Worm (Caenorhabditis elegans) whole organism, young adult: Measurements from ENCODE around the gene T12A2.21.
A peak's percentile ranks its signal among the peaks of the same experiment; 100 is the strongest.

Experiments used
- D2030.7 ChIP-seq: fragments of 200-800 bp; sonication (Bioruptor generic); IDR thresholded peaks from 2 replicates; pipeline ENCODE4 v1.3.6; 2022; ENCODE audit warnings: missing genetic modification reagents, missing genetic modification characterization, missing compliant biosample characterization
- F10E7.11 ChIP-seq: sonication (generic microtip); optimal IDR thresholded peaks from 2 replicates; lab custom pipeline; 2017; ENCODE audit warnings: mild to moderate bottlenecking, missing genetic modification characterization, moderate library complexity, missing compliant biosample characterization
- F23B12.7 ChIP-seq: sonication (generic microtip); optimal IDR thresholded peaks from 2 replicates; lab custom pipeline; 2017; ENCODE audit warnings: missing genetic modification characterization, mild to moderate bottlenecking, missing compliant biosample characterization, antibody characterized with exemption, moderate library complexity; ENCODE audit not compliant: insufficient read depth
- F39B2.1 ChIP-seq: fragments of 200-800 bp; sonication (Bioruptor generic); IDR thresholded peaks from 2 replicates; pipeline ENCODE4 v1.3.6; 2022; ENCODE audit warnings: missing genetic modification reagents, missing genetic modification characterization, missing compliant biosample characterization
- F55B11.4 ChIP-seq: sonication (generic microtip); optimal IDR thresholded peaks from 2 replicates; lab custom pipeline; 2016; ENCODE audit warnings: missing compliant biosample characterization, missing genetic modification characterization, borderline replicate concordance; ENCODE audit not compliant: insufficient read depth
- T07F8.4 ChIP-seq: sonication (generic microtip); optimal IDR thresholded peaks from 2 replicates; lab custom pipeline; 2016; ENCODE audit warnings: mild to moderate bottlenecking, missing genetic modification characterization, moderate library complexity, missing compliant biosample characterization
- Y67H2A.10 ChIP-seq: fragments of 200-800 bp; sonication (Bioruptor generic); conservative IDR thresholded peaks from 2 replicates; pipeline ENCODE4 v1.3.6; 2022; ENCODE audit warnings: missing genetic modification reagents, missing genetic modification characterization, missing compliant biosample characterization
- Y95B8A.8 ChIP-seq: fragments of 200-800 bp; sonication (Bioruptor generic); IDR thresholded peaks from 2 replicates; pipeline ENCODE4 v1.3.6; 2022; ENCODE audit warnings: missing genetic modification reagents, missing genetic modification characterization, missing compliant biosample characterization
- ZK185.1 ChIP-seq: sonication (generic microtip); optimal IDR thresholded peaks from 2 replicates; lab custom pipeline; 2016; ENCODE audit warnings: mild to moderate bottlenecking, missing genetic modification characterization, missing compliant biosample characterization; ENCODE audit not compliant: poor library complexity, severe bottlenecking
- aptf-2 ChIP-seq: fragments of 200-800 bp; sonication (Bioruptor generic); conservative IDR thresholded peaks from 2 replicates; pipeline ENCODE4 v1.3.6; 2022; ENCODE audit warnings: missing genetic modification reagents, missing genetic modification characterization, missing compliant biosample characterization
- attf-3 ChIP-seq: fragments of 200-800 bp; sonication (Bioruptor generic); conservative IDR thresholded peaks from 2 replicates; pipeline ENCODE4 v1.3.6; 2022; ENCODE audit warnings: missing genetic modification reagents, missing genetic modification characterization, missing compliant biosample characterization
- attf-5 ChIP-seq: fragments of 200-800 bp; sonication (Bioruptor generic); optimal IDR thresholded peaks from 2 replicates; lab custom pipeline; 2018; ENCODE audit warnings: mild to moderate bottlenecking, missing genetic modification characterization, missing compliant biosample characterization
- bed-1 ChIP-seq: fragments of 200-800 bp; sonication (Bioruptor generic); IDR thresholded peaks from 2 replicates; pipeline ENCODE4 v1.3.6; 2022; ENCODE audit warnings: missing genetic modification reagents, missing genetic modification characterization, missing compliant biosample characterization
- ccch-3 ChIP-seq: fragments of 200-800 bp; sonication (Bioruptor generic); optimal IDR thresholded peaks from 2 replicates; lab custom pipeline; 2018; ENCODE audit warnings: mild to moderate bottlenecking, missing genetic modification characterization, missing compliant biosample characterization
- dox-1 ChIP-seq: fragments of 200-800 bp; sonication (Bioruptor generic); IDR thresholded peaks from 2 replicates; pipeline ENCODE4 v1.3.6; 2022; ENCODE audit warnings: missing genetic modification reagents, missing genetic modification characterization, missing compliant biosample characterization
- dpl-1 ChIP-seq: fragments of 150-350 bp; optimal IDR thresholded peaks from 2 replicates; lab custom pipeline; 2014; ENCODE audit warnings: missing biosample characterization, missing genetic modification reagents, missing genetic modification characterization
- egl-44 ChIP-seq: fragments of 200-800 bp; sonication (Bioruptor generic); IDR thresholded peaks from 2 replicates; pipeline ENCODE4 v1.3.6; 2022; ENCODE audit warnings: missing genetic modification reagents, missing genetic modification characterization, missing compliant biosample characterization
- ekl-4 ChIP-seq: fragments of 200-800 bp; sonication (Bioruptor generic); IDR thresholded peaks from 2 replicates; pipeline ENCODE4 v1.3.6; 2022; ENCODE audit warnings: missing genetic modification reagents, missing genetic modification characterization, missing compliant biosample characterization
- ets-4 ChIP-seq: fragments of 200-800 bp; sonication (Bioruptor generic); optimal IDR thresholded peaks from 2 replicates; lab custom pipeline; 2018; ENCODE audit warnings: mild to moderate bottlenecking, missing genetic modification characterization, missing compliant biosample characterization
- lag-1 ChIP-seq: fragments of 200-800 bp; sonication (Bioruptor generic); IDR thresholded peaks from 2 replicates; pipeline ENCODE4 v1.3.6; 2022; ENCODE audit warnings: missing genetic modification reagents, missing genetic modification characterization, missing compliant biosample characterization
- let-526 ChIP-seq: fragments of 200-800 bp; sonication (Bioruptor generic); IDR thresholded peaks from 2 replicates; pipeline ENCODE4 v1.3.6; 2022; ENCODE audit warnings: missing genetic modification reagents, missing genetic modification characterization, missing compliant biosample characterization
- lin-54 ChIP-seq: fragments of 200-800 bp; sonication (Bioruptor generic); optimal IDR thresholded peaks from 2 replicates; lab custom pipeline; 2018; ENCODE audit warnings: mild to moderate bottlenecking, missing genetic modification characterization, missing compliant biosample characterization
- lsl-1 ChIP-seq: fragments of 200-800 bp; sonication (Bioruptor generic); optimal IDR thresholded peaks from 2 replicates; lab custom pipeline; 2018; ENCODE audit warnings: mild to moderate bottlenecking, missing genetic modification characterization, moderate library complexity, missing compliant biosample characterization
- madf-10 ChIP-seq: sonication (generic microtip); optimal IDR thresholded peaks from 2 replicates; lab custom pipeline; 2016; ENCODE audit warnings: mild to moderate bottlenecking, missing genetic modification characterization, missing compliant biosample characterization
- madf-3 ChIP-seq: fragments of 200-800 bp; sonication (Bioruptor generic); IDR thresholded peaks from 2 replicates; pipeline ENCODE4 v1.3.6; 2022; ENCODE audit warnings: missing genetic modification reagents, missing genetic modification characterization, missing compliant biosample characterization
- madf-6 ChIP-seq: fragments of 200-800 bp; sonication (Bioruptor generic); IDR thresholded peaks from 2 replicates; pipeline ENCODE4 v1.3.6; 2022; ENCODE audit warnings: missing genetic modification reagents, missing genetic modification characterization, missing compliant biosample characterization
- nfya-1 ChIP-seq: sonication (generic microtip); optimal IDR thresholded peaks from 2 replicates; lab custom pipeline; 2017; ENCODE audit warnings: antibody characterized with exemption, missing compliant biosample characterization, missing genetic modification characterization, borderline replicate concordance; ENCODE audit not compliant: insufficient read depth
- nfyb-1 ChIP-seq: fragments of 200-800 bp; sonication (Bioruptor generic); IDR thresholded peaks from 2 replicates; pipeline ENCODE4 v1.3.6; 2022; ENCODE audit warnings: missing genetic modification reagents, missing genetic modification characterization, missing compliant biosample characterization
- nhr-120 ChIP-seq: fragments of 200-800 bp; sonication (Bioruptor generic); IDR thresholded peaks from 2 replicates; pipeline ENCODE4 v1.3.6; 2022; ENCODE audit warnings: missing genetic modification characterization, missing compliant biosample characterization
- pbrm-1 ChIP-seq: fragments of 200-800 bp; sonication (Bioruptor generic); IDR thresholded peaks from 2 replicates; pipeline ENCODE4 v1.3.6; 2022; ENCODE audit warnings: missing genetic modification reagents, missing genetic modification characterization, missing compliant biosample characterization
- pha-4 ChIP-seq: fragments of 150-350 bp; sonication (generic microtip); optimal IDR thresholded peaks from 2 replicates; lab custom pipeline; 2014; ENCODE audit warnings: missing biosample characterization, missing genetic modification reagents, missing genetic modification characterization
- rec-8 ChIP-seq, 2 experiments: sonication (generic microtip); optimal IDR thresholded peaks; 2 replicates each; lab custom pipeline; 2016; ENCODE audit warnings: mild to moderate bottlenecking in 2 of 2, missing genetic modification characterization in 2 of 2, missing genetic modification reagents in 2 of 2, missing genotype in 2 of 2, missing biosample characterization in 1 of 2, missing compliant biosample characterization in 1 of 2, moderate library complexity in 1 of 2
- sdz-38 ChIP-seq: sonication (generic microtip); optimal IDR thresholded peaks from 2 replicates; lab custom pipeline; 2016; ENCODE audit warnings: missing genotype, missing genetic modification characterization, missing compliant biosample characterization
- sptf-2 ChIP-seq: fragments of 200-800 bp; sonication (Bioruptor generic); optimal IDR thresholded peaks from 2 replicates; lab custom pipeline; 2018; ENCODE audit warnings: mild to moderate bottlenecking, missing genetic modification characterization, missing compliant biosample characterization
- tbp1 ChIP-seq: fragments of 200-800 bp; sonication (Bioruptor generic); optimal IDR thresholded peaks from 2 replicates; lab custom pipeline; 2018; ENCODE audit warnings: mild to moderate bottlenecking, missing genetic modification characterization, missing compliant biosample characterization
- tbx-9 ChIP-seq: sonication (generic microtip); optimal IDR thresholded peaks from 2 replicates; lab custom pipeline; 2016; ENCODE audit warnings: borderline replicate concordance, missing genetic modification characterization, inconsistent platforms, missing compliant biosample characterization
- unc-62 ChIP-seq: fragments of 150-350 bp; optimal IDR thresholded peaks from 2 replicates; lab custom pipeline; 2014; ENCODE audit warnings: missing biosample characterization, missing genetic modification reagents, missing genetic modification characterization
- zim-3 ChIP-seq: sonication (generic microtip); optimal IDR thresholded peaks from 2 replicates; lab custom pipeline; 2017; ENCODE audit warnings: mild to moderate bottlenecking, missing genetic modification characterization, moderate library complexity, missing compliant biosample characterization
- ztf-3 ChIP-seq: fragments of 200-800 bp; sonication (Bioruptor generic); optimal IDR thresholded peaks from 2 replicates; lab custom pipeline; 2018; ENCODE audit warnings: mild to moderate bottlenecking, missing genetic modification characterization, missing compliant biosample characterization
- ztf-6 ChIP-seq: fragments of 200-800 bp; sonication (Bioruptor generic); IDR thresholded peaks from 2 replicates; pipeline ENCODE4 v1.3.6; 2022; ENCODE audit warnings: missing genetic modification reagents, missing genetic modification characterization, missing compliant biosample characterization

Gene T12A2.21

ce11 chrIII:6206161-6206853 lies 30.2 kb downstream of the T12A2.21 start, which contains the start of the genes sna-3 and rps-3 (continued):
- TF ChIP-seq ekl-4 (GFP tag; lab: Robert Waterston, UW) (no peak), tbx-9 (tag; lab: Kevin White, UChicago) (no peak), unc-62 (GFP tag; lab: Kevin White, UChicago) (peak; percentile 14), F39B2.1 (GFP tag; lab: Robert Waterston, UW) (no peak), F10E7.11 (tag; lab: Kevin White, UChicago) (no peak), bed-1 (GFP tag; lab: Robert Waterston, UW) (no peak), egl-44 (GFP tag; lab: Robert Waterston, UW) (no peak), ccch-3 (GFP tag; lab: Kevin White, UChicago) (no peak), pbrm-1 (GFP tag; lab: Robert Waterston, UW) (peak; percentile 64; the same call in 1 of the 2 replicates), ztf-3 (GFP tag; lab: Kevin White, UChicago) (no peak), Y67H2A.10 (GFP tag; lab: Robert Waterston, UW) (no peak), ztf-6 (no peak), D2030.7 (GFP tag; lab: Robert Waterston, UW) (peak; percentile 72), nfya-1 (no peak), dox-1 (GFP tag; lab: Robert Waterston, UW) (0 out of 2 replicates have a peak, but pooled peaks have one; percentile 18), madf-3 (0 out of 2 replicates have a peak, but pooled peaks have one; percentile 20), sdz-38 (tag; lab: Kevin White, UChicago) (no peak), sptf-2 (GFP tag; lab: Kevin White, UChicago) (no peak), rec-8 (tag; optimal IDR thresholded peaks at IDR 0.05; lab: Kevin White, UChicago) (no peak), zim-3 (no peak), F55B11.4 (tag; lab: Kevin White, UChicago) (no peak), attf-5 (GFP tag; lab: Kevin White, UChicago) (peak; percentile 83), dpl-1 (GFP tag; lab: Kevin White, UChicago) (peak; percentile 29), Y95B8A.8 (0 out of 2 replicates have a peak, but pooled peaks have one; percentile 42), pha-4 (tag; lab: Kevin White, UChicago) (no peak), lin-54 (GFP tag; lab: Kevin White, UChicago) (peak; percentile 67), lag-1 (no peak), ets-4 (GFP tag; lab: Kevin White, UChicago) (no peak), T07F8.4 (tag; lab: Kevin White, UChicago) (no peak), tbp1 (GFP tag; lab: Kevin White, UChicago) (peak; percentile 58), ZK185.1 (tag; lab: Kevin White, UChicago) (peak; percentile 40), nfyb-1 (GFP tag; lab: Robert Waterston, UW) (0 out of 2 replicates have a peak, but pooled peaks have one; percentile 53), madf-6 (GFP tag; lab: Robert Waterston, UW) (peak; percentile 58), lsl-1 (GFP tag; lab: Kevin White, UChicago) (peak; percentile 58), F23B12.7 (tag; lab: Kevin White, UChicago) (peak; percentile 96), attf-3 (GFP tag; lab: Robert Waterston, UW) (peak; percentile 61), nhr-120 (no peak), let-526 (GFP tag; lab: Robert Waterston, UW) (no peak), aptf-2 (GFP tag; lab: Robert Waterston, UW) (no peak), madf-10 (tag; lab: Kevin White, UChicago) (no peak)
- TF ChIP-seq, all 124 proteins: peak for 35
